Worm (Caenorhabditis elegans): Measurements from ENCODE around the gene C25H3.3.

The C25H3.3 gene

DNA sequence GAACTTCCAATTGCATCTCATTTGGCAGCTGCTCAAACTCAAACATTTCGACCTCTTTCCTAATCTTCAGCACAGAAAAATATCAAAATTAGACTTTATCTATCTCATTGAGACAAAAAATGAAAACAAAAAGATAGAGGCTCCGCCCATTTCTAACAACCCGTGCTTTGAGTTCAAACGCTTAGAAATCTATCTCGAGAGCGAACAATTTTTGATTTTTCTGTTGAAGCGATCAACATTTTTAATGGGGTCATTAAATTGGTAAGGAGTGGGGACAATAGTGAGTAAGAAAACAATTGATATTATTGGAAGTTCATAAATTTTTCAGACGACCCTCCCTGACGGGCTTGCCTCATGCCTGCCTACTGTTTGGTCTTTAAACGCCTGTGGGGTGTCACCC is 4.9 kb downstream of the C25H3.3 start, which contains the start of the genes C25H3.10 and C25H3.1:
Gene C25H3.10 (minus strand): TSS at position 101 of the 400 bp plus-strand sequence.
Gene C25H3.1 (plus strand): TSS at position 203 of the 400 bp plus-strand sequence.
- TF ChIP-seq eor-1 (tag; optimal IDR thresholded peaks at IDR 0.05) (no peak), ceh-16 (tag; optimal IDR thresholded peaks at IDR 0.05) (no peak), nhr-12 (tag; optimal IDR thresholded peaks at IDR 0.05) (no peak), egl-5 (tag; optimal IDR thresholded peaks at IDR 0.05) (peak; percentile 74)

DNA sequence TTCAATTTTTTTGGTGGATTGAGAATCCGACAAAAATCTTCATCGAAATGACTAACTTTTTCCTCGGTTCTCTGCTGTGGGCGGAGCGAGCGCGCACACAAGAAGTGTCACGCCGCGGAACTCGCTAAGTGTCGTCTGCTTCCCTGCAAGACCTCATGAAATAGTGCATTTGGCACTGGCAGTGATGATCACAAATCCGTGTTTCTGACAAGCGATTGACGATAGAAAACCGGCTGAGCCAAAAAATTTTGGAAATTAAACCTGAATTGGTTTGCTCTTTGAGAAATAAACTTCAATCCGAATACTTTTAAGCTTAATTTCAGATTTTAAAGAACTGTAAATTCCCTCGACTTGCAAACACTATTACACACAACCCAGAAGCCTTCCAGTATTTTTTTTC is 7.5 kb downstream of the C25H3.3 start:
- TF ChIP-seq skn-1 (tag; optimal IDR thresholded peaks at IDR 0.05) = peak; percentile 26
- TF ChIP-seq nhr-76 (tag; optimal IDR thresholded peaks at IDR 0.05) = no peak
- TF ChIP-seq ceh-28 (tag; optimal IDR thresholded peaks at IDR 0.05) = peak; percentile 14
- no peak for TF ChIP-seq jun-1 (tag; optimal IDR thresholded peaks at IDR 0.05)
- peak; percentile 68 for TF ChIP-seq nhr-43 (tag; optimal IDR thresholded peaks at IDR 0.05; ENCODE audit: poor library complexity, severe bottlenecking)
- no peak for TF ChIP-seq unc-62 (GFP tag; optimal IDR thresholded peaks at IDR 0.05)
- no peak for TF ChIP-seq egl-5 (tag; optimal IDR thresholded peaks at IDR 0.05)
- TF ChIP-seq nhr-237 (tag; optimal IDR thresholded peaks at IDR 0.05) = no peak
- TF ChIP-seq tbx-2 (tag; optimal IDR thresholded peaks at IDR 0.05) = peak; percentile 38
- no peak for TF ChIP-seq nhr-28 (tag; optimal IDR thresholded peaks at IDR 0.05)
- peak; percentile 96 for TF ChIP-seq ama-1 (optimal IDR thresholded peaks at IDR 0.05)
- TF ChIP-seq hmg-11 (tag; optimal IDR thresholded peaks at IDR 0.05) = peak; percentile 39
- TF ChIP-seq sea-2 (GFP tag; optimal IDR thresholded peaks at IDR 0.05) = no peak
- TF ChIP-seq pqm-1 (tag; optimal IDR thresholded peaks at IDR 0.05) = peak; percentile 40
- TF ChIP-seq elt-3 (tag; optimal IDR thresholded peaks at IDR 0.05) = no peak
- TF ChIP-seq zag-1 (tag; optimal IDR thresholded peaks at IDR 0.05) = no peak
- TF ChIP-seq ceh-82 (tag; optimal IDR thresholded peaks at IDR 0.05) = peak; percentile 40
- TF ChIP-seq nhr-67 (tag; optimal IDR thresholded peaks at IDR 0.05) = no peak
- TF ChIP-seq daf-12 (tag; optimal IDR thresholded peaks at IDR 0.05) = no peak
- peak; percentile 41 for TF ChIP-seq nhr-77 (tag; optimal IDR thresholded peaks at IDR 0.05)
- no peak for TF ChIP-seq nhr-12 (tag; optimal IDR thresholded peaks at IDR 0.05)
- TF ChIP-seq fkh-10 (GFP tag; optimal IDR thresholded peaks at IDR 0.05) = no peak
- peak; percentile 81 for TF ChIP-seq nhr-23 (tag; optimal IDR thresholded peaks at IDR 0.05)
- TF ChIP-seq snpc-4 (tag; optimal IDR thresholded peaks at IDR 0.05) = peak; percentile 99
- no peak for TF ChIP-seq egl-27 (tag; optimal IDR thresholded peaks at IDR 0.05)
- TF ChIP-seq R02D3.7 (tag; optimal IDR thresholded peaks at IDR 0.05) = peak; percentile 50
- no peak for TF ChIP-seq fos-1 (tag; optimal IDR thresholded peaks at IDR 0.05)
- peak; percentile 0 for TF ChIP-seq lsy-12 (tag; optimal IDR thresholded peaks at IDR 0.05)
- TF ChIP-seq nfya-1 (tag; optimal IDR thresholded peaks at IDR 0.05; ENCODE audit: insufficient read depth) = peak; percentile 78
- no peak for TF ChIP-seq elt-1 (tag; optimal IDR thresholded peaks at IDR 0.05)
- no peak for TF ChIP-seq mml-1 (tag; optimal IDR thresholded peaks at IDR 0.05)
- TF ChIP-seq nhr-11 (tag; optimal IDR thresholded peaks at IDR 0.05) = no peak
- TF ChIP-seq eor-1 (tag; optimal IDR thresholded peaks at IDR 0.05) = no peak
- peak; percentile 42 for TF ChIP-seq pha-4 (tag; optimal IDR thresholded peaks at IDR 0.05)
- no peak for TF ChIP-seq fkh-2 (tag; optimal IDR thresholded peaks at IDR 0.05)
- peak; percentile 81 for TF ChIP-seq aly-2 (tag; optimal IDR thresholded peaks at IDR 0.05)
- no peak for TF ChIP-seq ztf-11 (tag; optimal IDR thresholded peaks at IDR 0.05)
- TF ChIP-seq lin-15B (tag; optimal IDR thresholded peaks at IDR 0.05) = peak; percentile 29
- TF ChIP-seq ceh-16 (tag; optimal IDR thresholded peaks at IDR 0.05) = no peak
- no peak for TF ChIP-seq ZK546.5 (tag; optimal IDR thresholded peaks at IDR 0.05)
- peak; percentile 59 for TF ChIP-seq nhr-25 (tag; optimal IDR thresholded peaks at IDR 0.05)
- peak; percentile 71 for TF ChIP-seq elt-2 (tag; optimal IDR thresholded peaks at IDR 0.05)
- no peak for TF ChIP-seq ceh-9 (tag; optimal IDR thresholded peaks at IDR 0.05)
- TF ChIP-seq ztf-4 (tag; optimal IDR thresholded peaks at IDR 0.05) = no peak
- TF ChIP-seq mdl-1 (tag; optimal IDR thresholded peaks at IDR 0.05) = no peak
- no peak for TF ChIP-seq unc-39 (tag; optimal IDR thresholded peaks at IDR 0.05)
- peak; percentile 10 for TF ChIP-seq lin-39 (tag; optimal IDR thresholded peaks at IDR 0.05)
